Worm (Caenorhabditis elegans): ENCODE results near the gene D1054.3.

ce11 chrV:10750630-10751029, 20.6 kb upstream of the D1054.3 start, which contains the start of gene F28H7.3:
- TF ChIP-seq snpc-4 (tag; optimal IDR thresholded peaks at IDR 0.05) = no peak
- TF ChIP-seq C34B4.2 (tag; optimal IDR thresholded peaks at IDR 0.05) = no peak
- TF ChIP-seq dpl-1 (GFP tag; optimal IDR thresholded peaks at IDR 0.05) = no peak
- TF ChIP-seq ceh-90 (tag; optimal IDR thresholded peaks at IDR 0.05) = no peak
- TF ChIP-seq efl-1 (optimal IDR thresholded peaks at IDR 0.05) = no peak
- TF ChIP-seq efl-1 (GFP tag; optimal IDR thresholded peaks at IDR 0.05 in 1 of 2) = peak in 1 of 2 experiments; percentile 92
- TF ChIP-seq aly-2 (tag; optimal IDR thresholded peaks at IDR 0.05) = no peak
- no peak for TF ChIP-seq lin-13 (GFP tag; optimal IDR thresholded peaks at IDR 0.05)
- peak; percentile 85 for TF ChIP-seq elt-2 (tag; optimal IDR thresholded peaks at IDR 0.05)
- no peak for TF ChIP-seq grh-1 (GFP tag; IDR thresholded peaks at IDR 0.05)
- TF ChIP-seq egl-27 (tag; optimal IDR thresholded peaks at IDR 0.05) = no peak
